Fruit fly (Drosophila melanogaster): ENCODE results near the gene crc.

DNA sequence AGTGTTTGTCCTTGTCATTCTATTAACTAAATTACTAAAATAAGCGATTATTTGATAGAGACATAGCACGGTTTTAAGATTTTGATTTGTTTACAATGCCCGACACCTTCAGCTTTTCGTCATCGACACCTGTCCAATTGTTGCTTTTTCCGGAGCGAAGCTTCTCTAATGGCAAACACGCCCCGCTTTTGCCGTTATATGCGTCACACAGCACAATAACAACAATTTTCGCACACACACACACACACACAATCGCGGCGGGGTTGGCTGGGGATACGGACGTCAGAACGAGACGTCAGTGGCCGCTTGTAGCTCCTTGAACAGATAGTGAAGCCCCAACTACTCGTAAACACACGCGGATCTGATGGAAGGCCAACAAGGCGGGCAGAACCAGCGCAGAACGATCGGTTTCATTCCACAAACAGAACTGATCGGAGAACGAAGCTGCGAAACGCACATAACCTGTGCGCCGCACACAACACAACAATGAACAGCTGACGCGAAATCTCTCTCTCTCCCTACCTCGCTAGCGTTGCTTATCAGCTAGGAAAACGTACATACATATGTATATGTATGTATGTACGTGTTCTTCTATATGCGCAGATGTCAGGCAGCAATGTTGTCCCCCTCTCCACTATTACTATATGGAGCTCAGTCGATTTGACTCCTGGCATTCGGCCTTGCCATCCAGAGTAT is 1.5 kb upstream of the crc start:
- TF ChIP-seq psq (optimal IDR thresholded peaks at IDR 0.05): no peak
- no peak for TF ChIP-seq CG8478 (optimal IDR thresholded peaks at IDR 0.05)
- peak in 1 of 2 experiments; percentile 55 for TF ChIP-seq EcR (GFP tag; optimal IDR thresholded peaks at IDR 0.05)
- TF ChIP-seq Dll (optimal IDR thresholded peaks at IDR 0.05): no peak
